Worm (Caenorhabditis elegans): ENCODE results near the gene C07G2.5.

The C07G2.5 gene

DNA sequence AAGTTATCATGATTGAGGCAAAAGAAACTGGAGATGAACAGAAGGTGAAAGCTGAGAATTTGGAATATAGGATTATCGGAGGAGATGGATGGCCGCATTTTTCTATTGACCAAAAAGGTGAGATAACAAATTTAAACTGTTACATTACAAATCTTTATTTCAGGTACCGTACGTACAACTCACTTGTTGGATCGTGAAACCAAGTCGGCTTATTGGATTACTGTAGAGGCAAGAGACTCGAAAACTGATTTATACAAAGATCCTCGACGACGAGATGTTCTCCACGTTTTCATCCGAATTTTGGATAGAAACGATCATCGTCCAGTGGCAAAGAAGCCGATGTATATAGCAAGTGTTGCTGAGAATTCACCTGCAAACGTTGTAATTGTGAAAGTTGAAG lies 27.2 kb upstream of the C07G2.5 start:
- TF ChIP-seq jun-1 (tag; optimal IDR thresholded peaks at IDR 0.05), result no peak
- TF ChIP-seq ceh-82 (tag; optimal IDR thresholded peaks at IDR 0.05), result no peak
- no peak for TF ChIP-seq ztf-11 (tag; optimal IDR thresholded peaks at IDR 0.05)
- TF ChIP-seq unc-62 (GFP tag; optimal IDR thresholded peaks at IDR 0.05), result no peak
- no peak for TF ChIP-seq fkh-2 (tag; optimal IDR thresholded peaks at IDR 0.05)
- no peak for TF ChIP-seq daf-12 (tag; optimal IDR thresholded peaks at IDR 0.05)
- TF ChIP-seq mdl-1 (tag; optimal IDR thresholded peaks at IDR 0.05), result no peak
- no peak for TF ChIP-seq R02D3.7 (tag; optimal IDR thresholded peaks at IDR 0.05)
- TF ChIP-seq elt-3 (tag; optimal IDR thresholded peaks at IDR 0.05), result no peak
- no peak for TF ChIP-seq unc-39 (tag; optimal IDR thresholded peaks at IDR 0.05)

- TF ChIP-seq egl-27 (tag; optimal IDR thresholded peaks at IDR 0.05) (no peak), elt-2 (tag; optimal IDR thresholded peaks at IDR 0.05) (no peak), nhr-11 (tag; optimal IDR thresholded peaks at IDR 0.05) (no peak), ceh-82 (tag; optimal IDR thresholded peaks at IDR 0.05) (no peak), nhr-23 (tag; optimal IDR thresholded peaks at IDR 0.05) (no peak), ZK546.5 (tag; optimal IDR thresholded peaks at IDR 0.05) (no peak), mdl-1 (tag; optimal IDR thresholded peaks at IDR 0.05) (no peak), aly-2 (tag; optimal IDR thresholded peaks at IDR 0.05) (no peak), sea-2 (GFP tag; optimal IDR thresholded peaks at IDR 0.05) (no peak), skn-1 (tag; optimal IDR thresholded peaks at IDR 0.05) (no peak)
Observed at ce11 chrIII:4524071-4524470, 25.2 kb upstream of the C07G2.5 start.

DNA sequence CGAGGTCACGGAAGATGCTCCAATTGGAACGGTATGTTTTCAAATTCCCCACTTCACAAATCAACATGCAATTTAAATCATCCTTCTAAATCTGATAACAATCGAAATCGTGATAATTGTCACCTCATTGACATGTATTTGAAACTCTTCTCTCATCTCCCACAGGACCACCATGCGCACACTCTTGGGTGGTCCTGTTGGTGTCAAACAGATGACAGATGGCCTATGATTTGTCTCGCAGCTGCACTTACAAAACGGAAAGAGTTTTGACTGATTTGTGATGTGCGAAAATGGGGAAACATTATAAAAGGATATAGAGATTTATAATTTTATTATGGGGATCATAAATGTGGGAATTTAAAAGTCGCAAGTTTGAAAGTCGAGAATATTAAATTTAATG lies 24.6 kb upstream of the C07G2.5 start:
- TF ChIP-seq ztf-11 (tag; optimal IDR thresholded peaks at IDR 0.05) (no peak), nhr-25 (tag; optimal IDR thresholded peaks at IDR 0.05) (no peak), elt-3 (tag; optimal IDR thresholded peaks at IDR 0.05) (no peak), ceh-16 (tag; optimal IDR thresholded peaks at IDR 0.05) (no peak), sea-2 (GFP tag; optimal IDR thresholded peaks at IDR 0.05) (no peak), pha-4 (tag; optimal IDR thresholded peaks at IDR 0.05) (no peak), jun-1 (tag; optimal IDR thresholded peaks at IDR 0.05) (no peak), nhr-43 (tag; optimal IDR thresholded peaks at IDR 0.05; ENCODE audit: poor library complexity, severe bottlenecking) (no peak), egl-5 (tag; optimal IDR thresholded peaks at IDR 0.05) (no peak), nhr-76 (tag; optimal IDR thresholded peaks at IDR 0.05) (no peak)

DNA sequence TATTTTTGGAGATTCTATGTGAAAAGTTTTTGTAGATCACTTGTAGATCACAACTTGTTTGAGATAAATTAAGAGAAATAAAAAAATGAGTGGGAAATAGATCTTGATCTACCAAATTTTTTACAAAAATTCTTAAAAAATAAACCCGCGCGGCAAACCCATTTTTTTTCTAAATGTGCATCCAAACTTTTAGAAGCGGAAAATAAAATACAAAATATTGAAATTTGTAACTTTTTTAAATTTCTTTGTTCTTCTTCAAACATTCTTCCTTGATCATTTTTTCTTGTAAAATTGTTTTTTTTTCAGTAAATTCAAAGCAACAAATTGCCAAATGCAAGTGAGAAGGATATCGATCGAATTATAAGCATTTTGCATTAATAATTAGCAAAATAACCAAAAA lies 21.2 kb upstream of the C07G2.5 start, which contains the start of gene cdh-4:
TSS of gene cdh-4 (plus strand) at position 301 of the 400 bp plus-strand sequence.
- TF ChIP-seq skn-1 (tag; optimal IDR thresholded peaks at IDR 0.05) (no peak), elt-1 (tag; optimal IDR thresholded peaks at IDR 0.05) (no peak), nfya-1 (tag; optimal IDR thresholded peaks at IDR 0.05; ENCODE audit: insufficient read depth) (no peak), ama-1 (optimal IDR thresholded peaks at IDR 0.05) (no peak), nhr-28 (tag; optimal IDR thresholded peaks at IDR 0.05) (no peak), elt-2 (tag; optimal IDR thresholded peaks at IDR 0.05) (no peak), lin-39 (tag; optimal IDR thresholded peaks at IDR 0.05) (no peak), unc-39 (tag; optimal IDR thresholded peaks at IDR 0.05) (no peak), fos-1 (tag; optimal IDR thresholded peaks at IDR 0.05) (no peak), ceh-28 (tag; optimal IDR thresholded peaks at IDR 0.05) (no peak), nhr-11 (tag; optimal IDR thresholded peaks at IDR 0.05) (no peak), lsy-12 (tag; optimal IDR thresholded peaks at IDR 0.05) (no peak), egl-27 (tag; optimal IDR thresholded peaks at IDR 0.05) (no peak), ceh-16 (tag; optimal IDR thresholded peaks at IDR 0.05) (no peak), jun-1 (tag; optimal IDR thresholded peaks at IDR 0.05) (no peak), nhr-237 (tag; optimal IDR thresholded peaks at IDR 0.05) (no peak), zag-1 (tag; optimal IDR thresholded peaks at IDR 0.05) (no peak), aly-2 (tag; optimal IDR thresholded peaks at IDR 0.05) (no peak), ZK546.5 (tag; optimal IDR thresholded peaks at IDR 0.05) (no peak), fkh-10 (GFP tag; optimal IDR thresholded peaks at IDR 0.05) (no peak)

DNA sequence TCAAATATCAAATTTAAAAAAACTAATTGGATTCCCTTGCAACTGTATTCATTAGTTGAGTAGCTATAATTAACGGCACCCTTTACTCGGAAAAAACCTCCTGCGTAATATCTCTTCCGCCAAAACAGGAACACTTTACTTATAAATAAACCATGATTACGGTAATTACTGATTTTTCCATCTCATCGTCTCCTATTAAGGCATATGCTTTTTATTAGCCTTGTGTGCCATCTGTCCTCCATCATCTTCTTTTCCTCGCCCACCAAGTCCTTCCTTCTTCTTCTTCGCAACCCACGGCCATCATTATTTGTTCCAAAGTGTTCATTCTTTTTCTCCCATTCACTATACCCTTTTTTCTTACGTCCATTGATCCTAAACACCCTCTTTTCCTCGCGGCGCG lies 20.6 kb upstream of the C07G2.5 start:
- TF ChIP-seq aly-2 (tag; optimal IDR thresholded peaks at IDR 0.05) (no peak), daf-12 (tag; optimal IDR thresholded peaks at IDR 0.05) (no peak), sea-2 (GFP tag; optimal IDR thresholded peaks at IDR 0.05) (no peak), R02D3.7 (tag; optimal IDR thresholded peaks at IDR 0.05) (no peak), hmg-11 (tag; optimal IDR thresholded peaks at IDR 0.05) (no peak), nhr-23 (tag; optimal IDR thresholded peaks at IDR 0.05) (no peak), jun-1 (tag; optimal IDR thresholded peaks at IDR 0.05) (no peak), unc-39 (tag; optimal IDR thresholded peaks at IDR 0.05) (no peak), nhr-67 (tag; optimal IDR thresholded peaks at IDR 0.05) (no peak), nhr-76 (tag; optimal IDR thresholded peaks at IDR 0.05) (no peak), ztf-11 (tag; optimal IDR thresholded peaks at IDR 0.05) (no peak), ceh-9 (tag; optimal IDR thresholded peaks at IDR 0.05) (no peak), nfya-1 (tag; optimal IDR thresholded peaks at IDR 0.05; ENCODE audit: insufficient read depth) (no peak), elt-3 (tag; optimal IDR thresholded peaks at IDR 0.05) (no peak), lin-39 (tag; optimal IDR thresholded peaks at IDR 0.05) (no peak)
